Worm (Caenorhabditis elegans): ENCODE results near the gene ced-4.

Gene ced-4

ce11 chrIII:4887291-4887690 is 35.2 kb downstream of the ced-4 start, which contains the start of gene clec-6:
clec-6 (minus strand) TSS chrIII:4887444.
- TF ChIP-seq lin-11 (tag; optimal IDR thresholded peaks at IDR 0.05) (no peak), dve-1 (tag; optimal IDR thresholded peaks at IDR 0.05) (no peak), ceh-6 (GFP tag; optimal IDR thresholded peaks at IDR 0.05) (no peak), hlh-8 (tag; optimal IDR thresholded peaks at IDR 0.05) (no peak), elt-4 (tag; optimal IDR thresholded peaks at IDR 0.05) (no peak), elt-2 (tag; optimal IDR thresholded peaks at IDR 0.05) (no peak), fkh-10 (GFP tag; optimal IDR thresholded peaks at IDR 0.05) (no peak), ceh-2 (tag; optimal IDR thresholded peaks at IDR 0.05) (no peak), ceh-48 (tag; optimal IDR thresholded peaks at IDR 0.05) (no peak), Y22D7AL.16 (tag; optimal IDR thresholded peaks at IDR 0.05) (no peak), nhr-232 (tag; optimal IDR thresholded peaks at IDR 0.05) (no peak), syd-9 (tag; optimal IDR thresholded peaks at IDR 0.05) (no peak), hlh-13 (GFP tag; optimal IDR thresholded peaks at IDR 0.05) (no peak), pha-2 (tag; optimal IDR thresholded peaks at IDR 0.05) (no peak), mec-3 (tag; optimal IDR thresholded peaks at IDR 0.05; ENCODE audit: borderline replicate concordance) (no peak), sdc-2 (tag; optimal IDR thresholded peaks at IDR 0.05) (no peak), hlh-30 (tag; optimal IDR thresholded peaks at IDR 0.05; ENCODE audit: insufficient read depth) (no peak), npax-4 (tag; optimal IDR thresholded peaks at IDR 0.05) (no peak), madf-2 (tag; optimal IDR thresholded peaks at IDR 0.05) (no peak), nfya-1 (tag; optimal IDR thresholded peaks at IDR 0.05) (no peak)

- TF ChIP-seq F13H6.1 (tag; optimal IDR thresholded peaks at IDR 0.05) = no peak
Observed at ce11 chrIII:4890997-4891396, 38.9 kb downstream of the ced-4 start, which contains the start of gene F26F4.5. F26F4.5 (minus strand) TSS chrIII:4891252.

- TF ChIP-seq ceh-45 (GFP tag; IDR thresholded peaks at IDR 0.05) (no peak), sdc-2 (tag; optimal IDR thresholded peaks at IDR 0.05) (no peak), hlh-8 (tag; optimal IDR thresholded peaks at IDR 0.05) (no peak), hlh-30 (tag; optimal IDR thresholded peaks at IDR 0.05; ENCODE audit: insufficient read depth) (no peak), lim-6 (tag; optimal IDR thresholded peaks at IDR 0.05) (no peak), unc-42 (tag; optimal IDR thresholded peaks at IDR 0.05) (no peak), nhr-11 (tag; optimal IDR thresholded peaks at IDR 0.05) (no peak), elt-4 (tag; optimal IDR thresholded peaks at IDR 0.05) (no peak)
Observed at ce11 chrIII:4893540-4893939, 41.4 kb downstream of the ced-4 start, which contains the start of gene F26F4.6. F26F4.6 (minus strand) TSS chrIII:4893640.

- TF ChIP-seq unc-42 (tag; optimal IDR thresholded peaks at IDR 0.05) = no peak
- no peak for TF ChIP-seq unc-86 (tag; optimal IDR thresholded peaks at IDR 0.05)
Observed at ce11 chrIII:4895313-4895712, 43.2 kb downstream of the ced-4 start.

- TF ChIP-seq nfya-1 (tag; optimal IDR thresholded peaks at IDR 0.05) (no peak), nhr-232 (tag; optimal IDR thresholded peaks at IDR 0.05) (no peak), C38D4.7 (GFP tag; optimal IDR thresholded peaks at IDR 0.05) (no peak), tbx-7 (tag; optimal IDR thresholded peaks at IDR 0.05) (no peak), hlh-15 (tag; optimal IDR thresholded peaks at IDR 0.05) (no peak), syd-9 (tag; optimal IDR thresholded peaks at IDR 0.05) (no peak), sdc-2 (tag; optimal IDR thresholded peaks at IDR 0.05) (no peak), fkh-10 (GFP tag; optimal IDR thresholded peaks at IDR 0.05) (no peak), pha-4 (tag; optimal IDR thresholded peaks at IDR 0.05) (no peak), madf-2 (tag; optimal IDR thresholded peaks at IDR 0.05) (no peak), ztf-16 (tag; optimal IDR thresholded peaks at IDR 0.05) (no peak), odd-2 (tag; optimal IDR thresholded peaks at IDR 0.05) (no peak), sox-4 (tag; optimal IDR thresholded peaks at IDR 0.05) (no peak), ceh-18 (tag; optimal IDR thresholded peaks at IDR 0.05) (no peak), mec-3 (tag; optimal IDR thresholded peaks at IDR 0.05; ENCODE audit: borderline replicate concordance) (no peak)
Observed at ce11 chrIII:4899035-4899578, 47.0 kb downstream of the ced-4 start, which contains the start of gene nhl-2. nhl-2 (minus strand) TSS chrIII:4899085.

Data from whole organism, late embryonic.